Worm (Caenorhabditis elegans) whole organism, L1 larva: Measurements from ENCODE around the gene F11D11.12.

ENCODE experiments used
- elt-2 ChIP-seq: sonication (generic microtip); optimal IDR thresholded peaks from 2 replicates; lab custom pipeline; 2016; ENCODE audit warnings: missing genetic modification characterization, mild to moderate bottlenecking, inconsistent platforms, missing compliant biosample characterization, missing genetic modification reagents
- fkh-4 ChIP-seq: sonication (generic microtip); optimal IDR thresholded peaks from 2 replicates; lab custom pipeline; 2016; ENCODE audit warnings: missing compliant biosample characterization, missing genetic modification characterization, borderline replicate concordance
- fos-1 ChIP-seq: fragments of 150-350 bp; optimal IDR thresholded peaks from 2 replicates; lab custom pipeline; 2014; ENCODE audit warnings: missing biosample characterization, missing genetic modification characterization
- hlh-17 ChIP-seq: fragments of 200-800 bp; sonication (Bioruptor generic); optimal IDR thresholded peaks from 2 replicates; lab custom pipeline; 2018; ENCODE audit warnings: missing genetic modification characterization, mild to moderate bottlenecking, missing compliant biosample characterization, moderate library complexity, borderline replicate concordance
- jun-1 ChIP-seq: fragments of 150-350 bp; optimal IDR thresholded peaks from 2 replicates; lab custom pipeline; 2014; ENCODE audit warnings: missing biosample characterization, missing genetic modification reagents, missing genetic modification characterization
- lin-13 ChIP-seq: fragments of 150-350 bp; optimal IDR thresholded peaks from 2 replicates; lab custom pipeline; 2014; ENCODE audit warnings: missing biosample characterization, missing genetic modification reagents, missing genetic modification characterization
- nhr-11 ChIP-seq: fragments of 150-350 bp; optimal IDR thresholded peaks from 2 replicates; lab custom pipeline; 2014; ENCODE audit warnings: missing biosample characterization, missing genetic modification characterization
- nhr-28 ChIP-seq: fragments of 150-350 bp; optimal IDR thresholded peaks from 2 replicates; lab custom pipeline; 2014; ENCODE audit warnings: missing biosample characterization, missing genetic modification characterization
- pqm-1 ChIP-seq: sonication (generic microtip); optimal IDR thresholded peaks from 3 replicates; lab custom pipeline; 2017; ENCODE audit warnings: missing biosample characterization, missing genetic modification characterization
- skn-1 ChIP-seq: fragments of 150-350 bp; optimal IDR thresholded peaks from 2 replicates; lab custom pipeline; 2014; ENCODE audit warnings: missing biosample characterization, missing genetic modification characterization
- snpc-4 ChIP-seq: fragments of 150-350 bp; optimal IDR thresholded peaks from 2 replicates; lab custom pipeline; 2014; ENCODE audit warnings: missing biosample characterization, missing genetic modification characterization
- unc-130 ChIP-seq: fragments of 150-350 bp; optimal IDR thresholded peaks from 2 replicates; lab custom pipeline; 2017; ENCODE audit warnings: missing biosample characterization, missing genetic modification characterization, inconsistent platforms
- zag-1 ChIP-seq: fragments of 150-350 bp; optimal IDR thresholded peaks from 2 replicates; lab custom pipeline; 2014; ENCODE audit warnings: missing biosample characterization, missing genetic modification characterization

ce11 chrV:18753036-18753435 is 2.6 kb upstream of the F11D11.12 start, which contains the start of gene F11D11.6:
- no peak for TF ChIP-seq hlh-17 (GFP tag; lab: Kevin White, UChicago)
- no peak for TF ChIP-seq zag-1 (tag; lab: Kevin White, UChicago)
- no peak for TF ChIP-seq pqm-1
- no peak for TF ChIP-seq nhr-28 (tag; lab: Kevin White, UChicago)
- no peak for TF ChIP-seq lin-13 (GFP tag; lab: Kevin White, UChicago)
- no peak for TF ChIP-seq fos-1 (tag; lab: Kevin White, UChicago)
- no peak for TF ChIP-seq jun-1
- TF ChIP-seq snpc-4 (tag; lab: Kevin White, UChicago), result no peak
- no peak for TF ChIP-seq nhr-11 (tag; lab: Kevin White, UChicago)
- TF ChIP-seq elt-2 (tag; lab: Kevin White, UChicago), result no peak
- TF ChIP-seq skn-1 (tag; lab: Kevin White, UChicago), result no peak
- no peak for TF ChIP-seq unc-130 (tag; lab: Kevin White, UChicago)
- no peak for TF ChIP-seq fkh-4
